Worm (Caenorhabditis elegans) whole organism, early embryonic: ENCODE data around the gene C49C3.20.
A peak's percentile ranks its signal among the peaks of the same experiment; 100 is the strongest.

Experiments
- B0310.2 ChIP-seq: sonication (generic microtip); optimal IDR thresholded peaks from 2 replicates; lab custom pipeline; 2016; ENCODE audit warnings: mild to moderate bottlenecking, missing genetic modification characterization, missing compliant biosample characterization
- F13C5.2 ChIP-seq: sonication (generic microtip); optimal IDR thresholded peaks from 2 replicates; lab custom pipeline; 2017; ENCODE audit warnings: mild to moderate bottlenecking, missing genetic modification characterization, inconsistent platforms, missing compliant biosample characterization
- aly-1 ChIP-seq: sonication (generic microtip); optimal IDR thresholded peaks from 2 replicates; lab custom pipeline; 2016; ENCODE audit warnings: missing genetic modification characterization, missing compliant biosample characterization
- ama-1 ChIP-seq: fragments of 150-350 bp; optimal IDR thresholded peaks from 2 replicates; lab custom pipeline; 2014
- ceh-13 ChIP-seq: fragments of 200-800 bp; sonication (Bioruptor generic); optimal IDR thresholded peaks from 2 replicates; lab custom pipeline; 2018; ENCODE audit warnings: mild to moderate bottlenecking, missing genetic modification characterization, missing compliant biosample characterization
- ceh-36 ChIP-seq: sonication (generic microtip); optimal IDR thresholded peaks from 2 replicates; lab custom pipeline; 2016; ENCODE audit warnings: missing genetic modification characterization, inconsistent platforms, missing compliant biosample characterization
- ets-7 ChIP-seq: sonication (generic microtip); optimal IDR thresholded peaks from 2 replicates; lab custom pipeline; 2016; ENCODE audit warnings: missing genotype, missing genetic modification characterization, missing compliant biosample characterization
- flt-1 ChIP-seq: fragments of 200-800 bp; sonication (Bioruptor generic); IDR thresholded peaks from 2 replicates; pipeline ENCODE4 v1.3.6; 2022; ENCODE audit warnings: missing genetic modification characterization, missing compliant biosample characterization
- hmbx-1 ChIP-seq: sonication (generic microtip); optimal IDR thresholded peaks from 2 replicates; lab custom pipeline; 2016; ENCODE audit warnings: mild to moderate bottlenecking, missing genetic modification characterization, missing compliant biosample characterization
- hmg-4 ChIP-seq: fragments of 200-800 bp; sonication (Bioruptor generic); optimal IDR thresholded peaks from 2 replicates; lab custom pipeline; 2018; ENCODE audit warnings: mild to moderate bottlenecking, missing genetic modification characterization, missing compliant biosample characterization
- hnd-1 ChIP-seq: sonication (generic microtip); optimal IDR thresholded peaks from 2 replicates; lab custom pipeline; 2016; ENCODE audit warnings: missing genetic modification characterization, missing compliant biosample characterization
- pes-1 ChIP-seq: fragments of 200-800 bp; sonication (Bioruptor generic); IDR thresholded peaks from 2 replicates; pipeline ENCODE4 v1.3.6; 2022; ENCODE audit warnings: missing genetic modification reagents, missing genetic modification characterization, missing compliant biosample characterization
- scrt-1 ChIP-seq: fragments of 200-800 bp; sonication (Bioruptor generic); IDR thresholded peaks from 2 replicates; pipeline ENCODE4 v1.3.6; 2022; ENCODE audit warnings: missing genetic modification characterization, missing compliant biosample characterization
- sea-1 ChIP-seq: fragments of 200-800 bp; sonication (Bioruptor generic); conservative IDR thresholded peaks from 2 replicates; pipeline ENCODE4 v1.3.6; 2022; ENCODE audit warnings: missing genetic modification characterization, missing compliant biosample characterization
- tbx-11 ChIP-seq: fragments of 200-800 bp; sonication (Bioruptor generic); IDR thresholded peaks from 2 replicates; pipeline ENCODE4 v1.3.6; 2022; ENCODE audit warnings: missing genetic modification characterization, missing compliant biosample characterization
- tbx-37 ChIP-seq: fragments of 200-800 bp; sonication (Bioruptor generic); conservative IDR thresholded peaks from 2 replicates; pipeline ENCODE4 v1.3.6; 2022; ENCODE audit warnings: missing genetic modification reagents, missing genetic modification characterization, missing compliant biosample characterization
- tra-4 ChIP-seq: sonication (generic microtip); optimal IDR thresholded peaks from 2 replicates; lab custom pipeline; 2017; ENCODE audit warnings: missing genetic modification characterization, missing compliant biosample characterization

Gene C49C3.20

DNA sequence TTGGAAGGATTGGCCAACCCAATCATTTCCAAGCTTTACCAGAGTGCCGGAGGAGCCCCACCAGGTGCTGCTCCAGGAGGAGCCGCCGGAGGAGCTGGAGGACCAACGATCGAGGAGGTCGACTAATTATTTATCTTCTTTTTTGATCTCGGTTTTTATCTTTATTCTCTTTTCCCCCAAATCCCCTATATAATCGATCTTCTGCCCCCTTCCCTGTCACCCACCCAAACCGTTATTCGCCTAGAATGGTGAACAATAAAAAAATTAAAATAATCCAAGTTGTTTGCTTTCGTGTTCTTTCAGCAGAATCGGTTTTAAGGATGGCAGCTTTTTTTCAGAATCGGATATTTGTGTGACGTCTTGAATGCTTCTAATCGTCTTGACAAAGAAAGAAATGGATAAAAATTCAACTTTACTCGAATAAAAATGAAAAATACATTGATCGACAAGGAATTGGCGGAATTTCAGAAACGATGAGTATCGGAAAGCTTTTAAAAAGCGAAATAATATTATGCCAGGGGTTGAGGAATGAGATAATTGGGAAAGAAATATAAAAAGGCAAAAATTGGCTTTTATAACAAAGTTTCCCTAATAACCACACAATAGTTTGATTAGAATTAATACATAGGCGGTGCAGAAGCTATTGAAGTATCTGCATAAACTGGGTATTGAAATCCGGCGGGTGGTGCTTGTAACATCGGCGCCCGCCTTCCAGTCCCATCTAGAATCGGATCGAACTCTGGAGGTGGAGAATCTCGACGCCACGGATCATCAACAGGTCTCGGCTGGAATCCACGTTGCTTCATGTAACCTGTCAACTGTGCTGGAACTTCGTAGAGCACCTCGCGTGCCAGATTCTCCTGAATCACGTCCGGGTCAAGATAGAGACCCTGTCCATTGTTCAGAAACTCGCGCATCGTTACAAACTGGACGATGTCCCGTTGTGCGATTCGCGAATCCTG is 35.0 kb downstream of the C49C3.20 start:
- 0 out of 2 replicates have a peak, but pooled peaks have one; percentile 7 for TF ChIP-seq tbx-37 (GFP tag; lab: Robert Waterston, UW)
- peak; percentile 42 for TF ChIP-seq ceh-36 (tag; lab: Kevin White, UChicago)
- TF ChIP-seq F13C5.2: no peak

DNA sequence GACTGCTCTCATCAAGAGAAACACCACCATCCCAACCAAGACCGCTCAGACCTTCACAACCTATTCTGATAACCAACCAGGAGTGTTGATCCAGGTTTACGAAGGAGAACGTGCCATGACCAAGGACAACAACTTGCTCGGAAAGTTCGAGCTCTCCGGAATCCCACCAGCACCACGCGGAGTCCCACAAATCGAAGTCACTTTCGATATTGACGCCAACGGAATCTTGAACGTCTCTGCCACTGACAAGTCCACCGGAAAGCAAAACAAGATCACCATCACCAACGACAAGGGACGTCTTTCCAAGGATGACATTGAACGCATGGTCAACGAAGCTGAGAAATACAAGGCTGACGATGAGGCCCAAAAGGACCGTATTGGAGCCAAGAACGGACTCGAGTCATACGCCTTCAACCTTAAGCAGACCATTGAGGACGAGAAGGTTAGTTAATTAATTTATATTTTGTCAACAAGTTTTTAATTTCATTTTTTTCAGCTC is 35.8 kb downstream of the C49C3.20 start:
- TF ChIP-seq hmg-4 (GFP tag; lab: Kevin White, UChicago): no peak
- peak; percentile 85 for TF ChIP-seq ama-1 (lab: Kevin White, UChicago)
- 0 out of 2 replicates have a peak, but pooled peaks have one; percentile 4 for TF ChIP-seq flt-1

- TF ChIP-seq tbx-11 (GFP tag; lab: Robert Waterston, UW): no peak
- 0 out of 2 replicates have a peak, but pooled peaks have one; percentile 52 for TF ChIP-seq sea-1 (GFP tag; lab: Robert Waterston, UW)
- TF ChIP-seq aly-1 (tag; lab: Kevin White, UChicago): peak; percentile 34
Observed at ce11 chrIV:17279592-17280440, 36.5 kb downstream of the C49C3.20 start.

DNA sequence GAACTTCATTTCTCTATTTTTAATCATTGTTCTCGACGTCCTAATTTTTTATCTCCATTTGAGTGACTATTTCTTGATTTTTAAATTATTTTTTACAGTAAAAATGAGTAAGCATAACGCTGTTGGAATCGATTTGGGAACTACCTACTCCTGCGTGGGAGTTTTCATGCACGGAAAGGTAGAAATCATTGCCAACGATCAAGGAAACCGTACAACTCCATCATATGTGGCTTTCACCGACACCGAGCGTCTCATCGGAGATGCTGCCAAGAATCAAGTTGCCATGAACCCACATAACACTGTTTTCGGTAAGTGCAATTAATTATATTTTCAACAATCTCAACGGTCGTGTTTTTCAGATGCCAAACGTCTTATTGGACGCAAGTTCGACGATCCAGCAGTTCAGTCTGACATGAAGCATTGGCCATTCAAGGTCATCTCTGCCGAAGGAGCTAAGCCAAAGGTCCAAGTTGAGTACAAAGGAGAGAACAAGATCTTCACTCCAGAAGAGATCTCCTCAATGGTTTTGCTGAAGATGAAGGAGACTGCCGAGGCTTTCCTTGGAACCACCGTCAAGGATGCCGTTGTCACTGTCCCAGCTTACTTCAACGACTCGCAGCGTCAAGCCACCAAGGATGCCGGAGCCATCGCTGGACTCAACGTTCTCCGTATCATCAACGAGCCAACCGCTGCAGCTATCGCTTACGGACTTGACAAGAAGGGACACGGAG is 37.3 kb downstream of the C49C3.20 start, which contains the start of gene hsp-1:
Gene hsp-1, plus strand, starts transcription at position 99 of the 731 bp plus-strand sequence.
- TF ChIP-seq hmg-4 (GFP tag; lab: Kevin White, UChicago) (no peak), tbx-11 (GFP tag; lab: Robert Waterston, UW) (no peak), flt-1 (no peak), F13C5.2 (no peak), ama-1 (lab: Kevin White, UChicago) (no peak), hmbx-1 (tag; lab: Kevin White, UChicago) (no peak), hnd-1 (tag; lab: Kevin White, UChicago) (no peak), B0310.2 (tag; lab: Kevin White, UChicago) (no peak), pes-1 (GFP tag; lab: Robert Waterston, UW) (no peak), tbx-37 (GFP tag; lab: Robert Waterston, UW) (no peak), ceh-36 (tag; lab: Kevin White, UChicago) (no peak), scrt-1 (GFP tag; lab: Robert Waterston, UW) (no peak)

DNA sequence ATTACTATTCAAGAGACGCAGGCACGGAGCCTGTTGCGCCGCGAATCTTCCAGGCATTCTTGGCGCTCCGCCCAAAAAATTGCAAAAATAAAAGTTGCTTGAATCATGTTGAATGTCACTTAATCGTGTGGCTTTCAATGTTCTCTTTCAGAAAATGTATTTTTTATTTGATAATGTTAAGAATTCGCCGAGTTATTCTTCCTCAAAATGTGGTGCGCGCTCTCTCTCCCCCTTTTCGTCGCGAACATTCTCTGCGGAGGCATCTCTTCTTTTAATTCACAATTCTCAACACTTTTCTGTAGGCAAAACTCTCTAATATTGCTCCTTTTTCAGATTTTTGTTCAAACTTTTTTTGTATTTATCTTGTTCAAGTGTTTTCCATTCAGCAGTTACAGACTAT is 37.9 kb downstream of the C49C3.20 start:
- TF ChIP-seq tbx-37 (GFP tag; lab: Robert Waterston, UW) (no peak), hmbx-1 (tag; lab: Kevin White, UChicago) (peak; percentile 69), flt-1 (peak; percentile 67), B0310.2 (tag; lab: Kevin White, UChicago) (peak; percentile 55), aly-1 (tag; lab: Kevin White, UChicago) (no peak), hnd-1 (tag; lab: Kevin White, UChicago) (peak; percentile 53), ets-7 (tag; lab: Kevin White, UChicago) (no peak), F13C5.2 (peak; percentile 96), sea-1 (GFP tag; lab: Robert Waterston, UW) (peak; percentile 83), tbx-11 (GFP tag; lab: Robert Waterston, UW) (no peak), ceh-36 (tag; lab: Kevin White, UChicago) (peak; percentile 57), ceh-13 (peak; percentile 65), tra-4 (tag; lab: Kevin White, UChicago) (peak; percentile 73), pes-1 (GFP tag; lab: Robert Waterston, UW) (peak; percentile 50; the same call in 1 of the 2 replicates), scrt-1 (GFP tag; lab: Robert Waterston, UW) (no peak), hmg-4 (GFP tag; lab: Kevin White, UChicago) (peak; percentile 89), ama-1 (lab: Kevin White, UChicago) (no peak)

DNA sequence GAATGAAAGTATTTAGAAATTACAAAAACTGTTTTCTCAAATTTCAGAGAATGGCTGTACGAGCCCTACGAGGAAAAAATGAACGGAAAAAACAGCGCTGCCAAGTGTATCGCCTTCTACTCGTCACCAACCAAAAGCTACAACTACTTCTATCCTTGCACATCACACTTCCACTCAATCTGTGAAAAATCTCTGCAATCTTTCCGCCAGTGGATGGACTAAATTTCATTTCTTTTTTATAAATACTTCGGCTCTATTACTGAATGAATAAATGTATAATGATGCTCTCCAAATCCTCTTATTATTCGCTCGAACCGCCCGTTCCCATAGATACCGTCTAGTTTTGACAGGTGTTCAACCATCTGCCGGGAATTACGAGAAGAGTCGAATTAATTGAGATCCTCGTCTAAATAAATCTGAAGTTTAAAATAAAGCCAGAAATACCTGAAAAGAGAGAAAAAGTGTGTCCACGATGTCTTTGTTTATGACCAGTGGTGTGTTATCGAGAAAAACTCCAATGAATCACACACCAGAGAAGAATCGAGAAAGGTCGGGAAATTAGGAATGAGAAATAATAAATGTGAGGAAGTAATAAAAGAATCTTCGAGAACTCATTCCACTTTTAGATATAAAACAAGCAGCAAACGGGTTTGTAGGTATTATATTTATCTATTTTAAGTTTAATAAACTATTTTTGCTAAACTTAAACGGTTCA is 38.7 kb downstream of the C49C3.20 start:
- peak; percentile 3 for TF ChIP-seq ama-1 (lab: Kevin White, UChicago)
- no peak for TF ChIP-seq tbx-11 (GFP tag; lab: Robert Waterston, UW)
